Fruit fly (Drosophila melanogaster): ENCODE data around the gene eIF2D.
A peak's percentile ranks its signal among the peaks of the same experiment; 100 is the strongest.

Gene eIF2D

dm6 chr3R:29122817-29123611 is 28.6 kb downstream of the eIF2D start, which contains the start of the genes yem and Ctl2 (continued):
- TF ChIP-seq CG9437 (GFP tag; optimal IDR thresholded peaks at IDR 0.05) (peak; percentile 65), org-1 (GFP tag; optimal IDR thresholded peaks at IDR 0.05) (no peak), CG2116 (GFP tag; optimal IDR thresholded peaks at IDR 0.05) (peak; percentile 91), CG9932 (GFP tag; IDR thresholded peaks at IDR 0.05) (peak; percentile 90), sqz (GFP tag; optimal IDR thresholded peaks at IDR 0.05) (no peak), CG9876 (GFP tag; optimal IDR thresholded peaks at IDR 0.05) (peak; percentile 67), sisA (GFP tag; IDR thresholded peaks at IDR 0.05) (peak; percentile 71), Bgb (GFP tag; IDR thresholded peaks at IDR 0.05; ENCODE audit: partially characterized antibody) (peak; percentile 34; the same call in 1 of the 2 replicates), CG30020 (tag; optimal IDR thresholded peaks at IDR 0.05) (peak; percentile 68), CG1792 (GFP tag; optimal IDR thresholded peaks at IDR 0.05) (peak; percentile 77), dmrt99B (tag; optimal IDR thresholded peaks at IDR 0.05) (peak; percentile 6), CG30403 (GFP tag; optimal IDR thresholded peaks at IDR 0.05) (peak; percentile 92), psq (GFP tag; optimal IDR thresholded peaks at IDR 0.05) (peak; percentile 53), knrl (GFP tag; IDR thresholded peaks at IDR 0.05; ENCODE audit: partially characterized antibody) (no peak; the same call in 2 of the 3 replicates), CG9817 (tag; optimal IDR thresholded peaks at IDR 0.05) (peak; percentile 67), salm (tag; optimal IDR thresholded peaks at IDR 0.05) (no peak), CG10274 (GFP tag; optimal IDR thresholded peaks at IDR 0.05) (peak; percentile 40), CG32772 (GFP tag; IDR thresholded peaks at IDR 0.05) (0 out of 2 replicates have a peak, but pooled peaks have one; percentile 36), CG8281 (tag; optimal IDR thresholded peaks at IDR 0.05) (peak; percentile 6), CG12299 (tag; optimal IDR thresholded peaks at IDR 0.05) (no peak), stwl (tag; optimal IDR thresholded peaks at IDR 0.05) (peak; percentile 51), ro (GFP tag; IDR thresholded peaks at IDR 0.05) (no peak; the same call in 1 of the 2 replicates), nau (GFP tag; optimal IDR thresholded peaks at IDR 0.05) (no peak), CG1603 (tag; optimal IDR thresholded peaks at IDR 0.05) (peak; percentile 66), odd (GFP tag; optimal IDR thresholded peaks at IDR 0.05) (no peak), twi (tag; optimal IDR thresholded peaks at IDR 0.05) (peak; percentile 58), CG18476 (GFP tag; optimal IDR thresholded peaks at IDR 0.05) (peak; percentile 76), chn (GFP tag; optimal IDR thresholded peaks at IDR 0.05) (peak; percentile 76), CG18764 (GFP tag; optimal IDR thresholded peaks at IDR 0.05) (peak; percentile 43), Rx (GFP tag; IDR thresholded peaks at IDR 0.05) (peak; percentile 18), CG10321 (GFP tag; IDR thresholded peaks at IDR 0.05) (0 out of 2 replicates have a peak, but pooled peaks have one; percentile 20), wor (GFP tag; IDR thresholded peaks at IDR 0.05) (peak; percentile 47; the same call in 1 of the 2 replicates), CG5245 (GFP tag; optimal IDR thresholded peaks at IDR 0.05) (peak; percentile 60), Hmr (GFP tag; optimal IDR thresholded peaks at IDR 0.05) (peak; percentile 76), gce (GFP tag; IDR thresholded peaks at IDR 0.05) (peak; percentile 29; the same call in 1 of the 3 replicates), CG2678 (tag; optimal IDR thresholded peaks at IDR 0.05) (peak; percentile 59), CG30431 (GFP tag; optimal IDR thresholded peaks at IDR 0.05) (peak; percentile 56), pzg (GFP tag; optimal IDR thresholded peaks at IDR 0.05) (peak; percentile 73), CG4820 (GFP tag; optimal IDR thresholded peaks at IDR 0.05) (peak; percentile 64), dm (GFP tag; optimal IDR thresholded peaks at IDR 0.05) (peak; percentile 88), corto (GFP tag; optimal IDR thresholded peaks at IDR 0.05) (no peak), mirr (GFP tag; optimal IDR thresholded peaks at IDR 0.05) (peak; percentile 6), CG7987 (GFP tag; optimal IDR thresholded peaks at IDR 0.05) (peak; percentile 38), CG12942 (GFP tag; optimal IDR thresholded peaks at IDR 0.05) (peak; percentile 64), seq (GFP tag; IDR thresholded peaks at IDR 0.05) (no peak), CG13424 (tag; optimal IDR thresholded peaks at IDR 0.05) (peak; percentile 71), sens-2 (GFP tag; IDR thresholded peaks at IDR 0.05) (peak; percentile 61; the same call in 1 of the 2 replicates), Camta (GFP tag; optimal IDR thresholded peaks at IDR 0.05) (peak; percentile 80), Nf-YA (GFP tag; IDR thresholded peaks at IDR 0.05) (no peak)

Data from whole organism, embryonic.